Worm (Caenorhabditis elegans) whole organism, late embryonic: ENCODE measurements around the gene T07G12.3.
A peak's percentile ranks its signal among the peaks of the same experiment; 100 is the strongest.

Source experiments
- C38D4.7 ChIP-seq: fragments of 200-800 bp; sonication (Bioruptor generic); optimal IDR thresholded peaks from 2 replicates; lab custom pipeline; 2018; ENCODE audit warnings: mild to moderate bottlenecking, missing genetic modification characterization, moderate library complexity, missing compliant biosample characterization
- K02D7.2 ChIP-seq: sonication (generic microtip); optimal IDR thresholded peaks from 2 replicates; lab custom pipeline; 2017; ENCODE audit warnings: mild to moderate bottlenecking, missing genetic modification characterization, missing compliant biosample characterization
- T23F11.4 ChIP-seq: fragments of 200-800 bp; sonication (Bioruptor generic); optimal IDR thresholded peaks from 2 replicates; lab custom pipeline; 2018; ENCODE audit warnings: mild to moderate bottlenecking, missing genetic modification characterization, missing compliant biosample characterization
- ama-1 ChIP-seq: fragments of 150-350 bp; optimal IDR thresholded peaks from 2 replicates; lab custom pipeline; 2014
- ceh-14 ChIP-seq: sonication (generic microtip); optimal IDR thresholded peaks from 2 replicates; lab custom pipeline; 2016; ENCODE audit warnings: missing genotype, missing genetic modification characterization, missing compliant biosample characterization
- ceh-2 ChIP-seq: sonication (generic microtip); optimal IDR thresholded peaks from 2 replicates; lab custom pipeline; 2016; ENCODE audit warnings: missing genotype, missing genetic modification characterization, missing compliant biosample characterization
- ceh-22 ChIP-seq: sonication (generic microtip); optimal IDR thresholded peaks from 2 replicates; lab custom pipeline; 2017; ENCODE audit warnings: missing biosample characterization, missing genetic modification characterization
- ceh-30 ChIP-seq: fragments of 150-350 bp; optimal IDR thresholded peaks from 2 replicates; lab custom pipeline; 2014; ENCODE audit warnings: missing biosample characterization, missing genetic modification characterization
- ceh-31 ChIP-seq: sonication (generic microtip); optimal IDR thresholded peaks from 2 replicates; lab custom pipeline; 2016; ENCODE audit warnings: missing genetic modification characterization, missing compliant biosample characterization
- ceh-34 ChIP-seq: sonication (generic microtip); optimal IDR thresholded peaks from 2 replicates; lab custom pipeline; 2016; ENCODE audit warnings: mild to moderate bottlenecking, missing genetic modification characterization, missing compliant biosample characterization
- ceh-48 ChIP-seq: sonication (generic microtip); optimal IDR thresholded peaks from 2 replicates; lab custom pipeline; 2016; ENCODE audit warnings: missing genetic modification characterization, inconsistent platforms, missing compliant biosample characterization
- ceh-9 ChIP-seq: sonication (generic microtip); optimal IDR thresholded peaks from 2 replicates; lab custom pipeline; 2016; ENCODE audit warnings: mild to moderate bottlenecking, missing genetic modification characterization, inconsistent platforms, missing compliant biosample characterization
- dve-1 ChIP-seq: sonication (generic microtip); optimal IDR thresholded peaks from 2 replicates; lab custom pipeline; 2017; ENCODE audit warnings: antibody characterized with exemption, mild to moderate bottlenecking, missing genetic modification characterization, missing compliant biosample characterization
- elt-2 ChIP-seq: sonication (generic microtip); optimal IDR thresholded peaks from 2 replicates; lab custom pipeline; 2016; ENCODE audit warnings: missing genetic modification reagents, missing genetic modification characterization, missing compliant biosample characterization
- elt-4 ChIP-seq: sonication (generic microtip); optimal IDR thresholded peaks from 2 replicates; lab custom pipeline; 2016; ENCODE audit warnings: missing genetic modification characterization, missing compliant biosample characterization
- ets-4 ChIP-seq: sonication (generic microtip); optimal IDR thresholded peaks from 2 replicates; lab custom pipeline; 2016; ENCODE audit warnings: missing genetic modification characterization, missing compliant biosample characterization
- fax-1 ChIP-seq: sonication (generic microtip); optimal IDR thresholded peaks from 2 replicates; lab custom pipeline; 2016; ENCODE audit warnings: missing genotype, missing genetic modification characterization, missing compliant biosample characterization
- gmeb-2 ChIP-seq: sonication (generic microtip); optimal IDR thresholded peaks from 2 replicates; lab custom pipeline; 2016; ENCODE audit warnings: missing genetic modification characterization, inconsistent platforms, missing compliant biosample characterization
- hlh-13 ChIP-seq: fragments of 200-800 bp; sonication (Bioruptor generic); optimal IDR thresholded peaks from 2 replicates; lab custom pipeline; 2018; ENCODE audit warnings: mild to moderate bottlenecking, missing genetic modification characterization, missing compliant biosample characterization
- hlh-30 ChIP-seq: sonication (generic microtip); optimal IDR thresholded peaks from 2 replicates; lab custom pipeline; 2017; ENCODE audit warnings: antibody characterized with exemption, missing genetic modification characterization, missing compliant biosample characterization; ENCODE audit not compliant: insufficient read depth
- hlh-6 ChIP-seq: sonication (generic microtip); optimal IDR thresholded peaks from 2 replicates; lab custom pipeline; 2016; ENCODE audit warnings: missing genotype, missing genetic modification characterization, missing compliant biosample characterization
- hlh-8 ChIP-seq: sonication (generic microtip); optimal IDR thresholded peaks from 2 replicates; lab custom pipeline; 2016; ENCODE audit warnings: missing genotype, missing genetic modification characterization, missing compliant biosample characterization
- lin-11 ChIP-seq: fragments of 200-800 bp; sonication (Bioruptor generic); optimal IDR thresholded peaks from 2 replicates; lab custom pipeline; 2018; ENCODE audit warnings: mild to moderate bottlenecking, missing genetic modification characterization, missing compliant biosample characterization
- madf-2 ChIP-seq: sonication (generic microtip); optimal IDR thresholded peaks from 2 replicates; lab custom pipeline; 2017; ENCODE audit warnings: missing genetic modification characterization, missing compliant biosample characterization
- mec-3 ChIP-seq: sonication (generic microtip); optimal IDR thresholded peaks from 2 replicates; lab custom pipeline; 2016; ENCODE audit warnings: borderline replicate concordance, missing genetic modification characterization, missing compliant biosample characterization
- nhr-232 ChIP-seq: sonication (generic microtip); optimal IDR thresholded peaks from 2 replicates; lab custom pipeline; 2016; ENCODE audit warnings: missing genetic modification characterization, missing compliant biosample characterization
- pqm-1 ChIP-seq: sonication (generic microtip); optimal IDR thresholded peaks from 2 replicates; lab custom pipeline; 2016; ENCODE audit warnings: missing genetic modification characterization, missing compliant biosample characterization
- pros-1 ChIP-seq: fragments of 150-350 bp; optimal IDR thresholded peaks from 2 replicates; lab custom pipeline; 2014; ENCODE audit warnings: missing biosample characterization, missing genetic modification reagents, missing genetic modification characterization
- ref-2 ChIP-seq: sonication (generic microtip); optimal IDR thresholded peaks from 2 replicates; lab custom pipeline; 2016; ENCODE audit warnings: missing genetic modification characterization, missing compliant biosample characterization
- sox-2 ChIP-seq: fragments of 200-800 bp; sonication (Bioruptor generic); IDR thresholded peaks from 2 replicates; pipeline ENCODE4 v1.3.6; 2022; ENCODE audit warnings: missing genetic modification reagents, missing genetic modification characterization, missing compliant biosample characterization
- sox-4 ChIP-seq: sonication (generic microtip); optimal IDR thresholded peaks from 2 replicates; lab custom pipeline; 2017; ENCODE audit warnings: mild to moderate bottlenecking, missing genetic modification characterization, inconsistent platforms, missing compliant biosample characterization
- syd-9 ChIP-seq: sonication (generic microtip); optimal IDR thresholded peaks from 2 replicates; lab custom pipeline; 2016; ENCODE audit warnings: mild to moderate bottlenecking, missing genetic modification characterization, moderate library complexity, missing compliant biosample characterization
- tbx-7 ChIP-seq: sonication (generic microtip); optimal IDR thresholded peaks from 2 replicates; lab custom pipeline; 2016; ENCODE audit warnings: missing genotype, missing genetic modification characterization, missing compliant biosample characterization
- ttx-3 ChIP-seq: sonication (generic microtip); optimal IDR thresholded peaks from 2 replicates; lab custom pipeline; 2016; ENCODE audit warnings: missing genetic modification reagents, missing genetic modification characterization, missing compliant biosample characterization
- unc-42 ChIP-seq: sonication (generic microtip); optimal IDR thresholded peaks from 2 replicates; lab custom pipeline; 2016; ENCODE audit warnings: missing genotype, missing genetic modification characterization, missing compliant biosample characterization
- unc-55 ChIP-seq: sonication (generic microtip); optimal IDR thresholded peaks from 2 replicates; lab custom pipeline; 2017; ENCODE audit warnings: missing biosample characterization, missing genetic modification reagents, missing genetic modification characterization
- unc-86 ChIP-seq: sonication (generic microtip); optimal IDR thresholded peaks from 2 replicates; lab custom pipeline; 2016; ENCODE audit warnings: missing genetic modification characterization, missing compliant biosample characterization

Gene T07G12.3

DNA sequence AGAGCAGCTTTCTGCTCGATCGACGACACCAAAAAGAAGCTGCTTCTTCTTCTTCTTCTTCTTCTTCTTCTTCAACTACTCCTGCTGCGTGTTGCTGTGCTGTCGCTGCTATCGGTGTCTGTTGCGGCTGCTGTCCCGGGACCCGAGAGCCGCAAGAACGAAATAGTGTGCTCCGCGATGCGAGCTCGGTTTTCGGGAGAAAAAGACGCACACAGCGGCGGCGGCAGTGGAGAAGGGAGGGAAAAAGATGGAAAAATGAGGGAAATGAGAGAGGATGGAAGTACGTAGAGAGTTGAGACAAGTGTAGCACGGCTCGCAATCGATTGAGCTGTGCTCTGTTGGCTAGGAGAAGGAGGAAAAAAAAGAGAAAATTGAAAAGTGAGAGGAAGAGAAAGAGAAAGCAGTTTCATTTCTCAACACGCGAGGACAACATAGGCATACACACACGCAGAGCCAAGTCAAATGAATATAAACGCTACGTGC, 29.9 kb upstream of the T07G12.3 start (continued):
- TF ChIP-seq hlh-6 (peak; percentile 32), ref-2 (tag; lab: Kevin White, UChicago) (peak; percentile 29), elt-4 (tag; lab: Kevin White, UChicago) (no peak), ama-1 (lab: Kevin White, UChicago) (no peak), C38D4.7 (GFP tag; lab: Kevin White, UChicago) (no peak), nhr-232 (tag; lab: Kevin White, UChicago) (no peak), ceh-30 (no peak), pros-1 (tag; lab: Kevin White, UChicago) (no peak), ceh-22 (tag; lab: Kevin White, UChicago) (no peak), K02D7.2 (tag; lab: Kevin White, UChicago) (peak; percentile 3), dve-1 (peak; percentile 10), hlh-30 (tag; lab: Kevin White, UChicago) (no peak), ceh-9 (tag; lab: Kevin White, UChicago) (no peak), sox-2 (GFP tag; lab: Robert Waterston, UW) (no peak), syd-9 (tag; lab: Kevin White, UChicago) (peak; percentile 20), elt-2 (tag; lab: Kevin White, UChicago) (no peak), sox-4 (tag; lab: Kevin White, UChicago) (peak; percentile 27), ceh-2 (tag; lab: Kevin White, UChicago) (peak; percentile 23), ceh-34 (peak; percentile 81), pqm-1 (no peak), ceh-48 (tag; lab: Kevin White, UChicago) (peak; percentile 70), T23F11.4 (GFP tag; lab: Kevin White, UChicago) (no peak), ets-4 (peak; percentile 6), madf-2 (tag; lab: Kevin White, UChicago) (no peak)

DNA sequence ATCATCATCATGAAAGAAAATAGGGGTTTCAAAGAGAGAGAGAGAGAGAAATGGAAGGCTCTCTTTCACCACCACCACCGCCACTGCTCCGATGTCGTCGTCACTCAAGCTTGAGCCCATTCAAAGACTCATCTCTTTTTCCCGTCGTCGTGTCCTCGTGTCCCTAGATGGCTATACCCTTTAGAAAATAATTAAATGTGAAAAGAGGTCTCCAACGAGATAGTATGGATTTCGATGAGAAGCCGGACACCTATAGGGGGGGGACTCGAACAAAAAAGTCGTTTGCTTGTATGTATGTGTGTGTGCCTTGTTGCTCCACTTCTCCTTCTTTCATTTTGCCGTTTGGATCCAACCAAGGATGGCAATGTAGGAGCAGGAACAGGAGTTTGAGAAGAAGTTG, 28.7 kb upstream of the T07G12.3 start:
- TF ChIP-seq fax-1 (tag; lab: Kevin White, UChicago) = peak; percentile 42
- TF ChIP-seq gmeb-2 = no peak
- TF ChIP-seq unc-86 = no peak
- no peak for TF ChIP-seq syd-9 (tag; lab: Kevin White, UChicago)
- no peak for TF ChIP-seq ceh-30
- no peak for TF ChIP-seq hlh-8 (tag; lab: Kevin White, UChicago)
- TF ChIP-seq ceh-31 (tag; lab: Kevin White, UChicago) = peak; percentile 39
- no peak for TF ChIP-seq C38D4.7 (GFP tag; lab: Kevin White, UChicago)
- TF ChIP-seq ceh-14 (tag; lab: Kevin White, UChicago) = peak; percentile 69
- peak; percentile 38 for TF ChIP-seq unc-42 (tag; lab: Kevin White, UChicago)

DNA sequence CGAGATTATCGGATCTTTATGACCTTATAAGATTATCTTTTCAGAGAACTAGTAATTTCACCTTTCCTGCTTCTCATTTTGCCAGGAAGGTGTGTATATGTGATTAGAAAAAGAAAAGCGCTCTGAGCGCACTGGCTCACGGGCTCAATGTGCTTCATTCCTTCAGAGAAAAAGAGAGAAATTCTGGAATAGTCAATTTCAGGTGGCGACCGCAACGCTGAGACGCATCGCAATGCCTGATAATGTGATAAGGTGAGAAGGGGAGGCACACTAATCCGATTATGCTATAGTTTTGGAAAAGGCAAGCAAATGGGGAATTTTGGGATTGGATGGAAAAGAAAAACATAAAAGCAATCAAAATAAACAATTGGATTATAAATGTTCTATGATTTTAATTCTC, 27.7 kb upstream of the T07G12.3 start:
- no peak for TF ChIP-seq unc-55 (GFP tag; lab: Kevin White, UChicago)
- no peak for TF ChIP-seq ama-1 (lab: Kevin White, UChicago)
- TF ChIP-seq unc-42 (tag; lab: Kevin White, UChicago) = peak; percentile 9
- TF ChIP-seq ceh-34 = no peak
- no peak for TF ChIP-seq dve-1
- TF ChIP-seq hlh-13 (GFP tag; lab: Kevin White, UChicago) = no peak
- no peak for TF ChIP-seq sox-2 (GFP tag; lab: Robert Waterston, UW)
- TF ChIP-seq nhr-232 (tag; lab: Kevin White, UChicago) = no peak
- no peak for TF ChIP-seq mec-3 (tag; lab: Kevin White, UChicago)
- peak; percentile 59 for TF ChIP-seq elt-2 (tag; lab: Kevin White, UChicago)
- no peak for TF ChIP-seq lin-11 (tag; lab: Kevin White, UChicago)
- no peak for TF ChIP-seq ttx-3

DNA sequence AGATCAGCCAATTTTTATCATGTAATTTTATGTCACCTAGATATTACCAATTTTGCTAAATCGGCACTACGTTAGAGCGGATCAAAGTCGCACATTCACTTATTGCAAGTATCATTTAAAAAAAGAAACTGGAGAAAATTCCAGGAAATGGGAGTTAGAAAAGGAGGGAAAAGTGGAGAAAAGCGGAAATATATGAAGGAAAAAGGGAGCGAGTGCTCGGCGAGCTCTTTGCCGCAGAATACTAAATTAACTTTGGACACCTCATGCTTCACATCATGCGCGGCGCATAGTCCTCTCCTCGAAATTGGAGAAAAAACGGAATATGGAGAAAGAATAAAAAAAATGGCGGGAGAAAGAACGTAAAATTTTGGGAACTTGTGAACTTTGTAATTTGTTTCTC, 26.2 kb upstream of the T07G12.3 start:
- TF ChIP-seq ceh-34 (no peak), tbx-7 (tag; lab: Kevin White, UChicago) (no peak), ceh-48 (tag; lab: Kevin White, UChicago) (no peak), unc-42 (tag; lab: Kevin White, UChicago) (peak; percentile 93), ceh-30 (no peak)
- TF ChIP-seq, all 69 proteins: peak for 1
